Fruit fly (Drosophila melanogaster) whole organism, wandering third instar larva: ENCODE data around the gene CG10587.

ENCODE experiments used
- Abd-B ChIP-seq: fragments of >200 bp; optimal IDR thresholded peaks from 2 replicates; lab custom pipeline; 2017; ENCODE audit warnings: missing biosample characterization, missing genetic modification characterization
- HLH106 ChIP-seq: fragments of 200-800 bp; optimal IDR thresholded peaks from 3 replicates; lab custom pipeline; 2019; ENCODE audit warnings: missing biosample characterization, mild to moderate bottlenecking, missing genetic modification characterization, moderate library complexity
- Hnf4 ChIP-seq: fragments of 200-800 bp; sonication (Bioruptor generic); optimal IDR thresholded peaks from 2 replicates; lab custom pipeline; 2016; ENCODE audit warnings: missing biosample characterization, mild to moderate bottlenecking, missing genetic modification characterization
- Hr83 ChIP-seq: fragments of 200-300 bp; sonication (Bioruptor generic); optimal IDR thresholded peaks from 2 replicates; lab custom pipeline; 2016; ENCODE audit warnings: missing biosample characterization, mild to moderate bottlenecking, missing genetic modification characterization, moderate library complexity; ENCODE audit not compliant: poor library complexity, severe bottlenecking
- dl ChIP-seq, 2 experiments: fragments of 175-275, 200-275 bp in 1 of 2; fragments of 200-275 bp in 1 of 2; sonication (Bioruptor generic); optimal IDR thresholded peaks; lab custom pipeline; 2018; ENCODE audit warnings: mild to moderate bottlenecking in 2 of 2, missing biosample characterization in 2 of 2, missing genetic modification characterization in 2 of 2, moderate library complexity in 2 of 2; ENCODE audit not compliant: partially characterized antibody in 2 of 2, insufficient read depth in 1 of 2
- jim ChIP-seq: fragments of 175-275, 200-325 bp; sonication (Bioruptor generic); optimal IDR thresholded peaks from 2 replicates; lab custom pipeline; 2016; ENCODE audit warnings: missing biosample characterization, mild to moderate bottlenecking, missing genetic modification characterization
- psq ChIP-seq: fragments of 200-800 bp; sonication (Bioruptor generic); optimal IDR thresholded peaks from 3 replicates; lab custom pipeline; 2017; ENCODE audit warnings: missing biosample characterization, mild to moderate bottlenecking, missing genetic modification characterization, moderate library complexity
- sv ChIP-seq: fragments of 200-800 bp; sonication (Bioruptor generic); optimal IDR thresholded peaks from 3 replicates; lab custom pipeline; 2016; ENCODE audit warnings: missing biosample characterization, missing genetic modification characterization
- usp ChIP-seq: fragments of >200 bp; optimal IDR thresholded peaks from 2 replicates; lab custom pipeline; 2017; ENCODE audit warnings: missing biosample characterization, missing genetic modification characterization

- no peak for TF ChIP-seq HLH106 (tag; lab: Kevin White, UChicago)
- TF ChIP-seq dl (GFP tag; optimal IDR thresholded peaks at IDR 0.05; lab: Kevin White, UChicago; ENCODE audit: insufficient read depth in 1 of 2, partially characterized antibody in 2 of 2), result peak; percentile 84 to 88
- no peak for TF ChIP-seq jim
- no peak for TF ChIP-seq sv (GFP tag; lab: Kevin White, UChicago)
- peak; percentile 4 for TF ChIP-seq Hr83 (GFP tag; lab: Kevin White, UChicago)
- peak; percentile 29 for TF ChIP-seq Hnf4
- TF ChIP-seq psq (GFP tag; lab: Kevin White, UChicago), result peak; percentile 73
- no peak for TF ChIP-seq Abd-B (GFP tag; lab: Kevin White, UChicago)
- no peak for TF ChIP-seq usp (GFP tag; lab: Kevin White, UChicago)
Measured at dm6 chr3L:20949371-20950135, 12.8 kb downstream of the CG10587 start, which contains the start of gene fng.
